Worm (Caenorhabditis elegans) whole organism, L2 larva: ENCODE measurements around the gene F54F2.14.

Source experiments
- fos-1 ChIP-seq: fragments of 150-350 bp; optimal IDR thresholded peaks from 2 replicates; lab custom pipeline; 2014; ENCODE audit warnings: missing biosample characterization, missing genetic modification characterization
- nhr-77 ChIP-seq: fragments of 150-350 bp; optimal IDR thresholded peaks from 2 replicates; lab custom pipeline; 2014; ENCODE audit warnings: missing biosample characterization, missing genetic modification characterization
- unc-62 ChIP-seq: fragments of 150-350 bp; optimal IDR thresholded peaks from 2 replicates; lab custom pipeline; 2014; ENCODE audit warnings: missing biosample characterization, missing genetic modification reagents, missing genetic modification characterization
- zag-1 ChIP-seq: fragments of 150-350 bp; optimal IDR thresholded peaks from 2 replicates; lab custom pipeline; 2014; ENCODE audit warnings: missing biosample characterization, missing genetic modification characterization

- TF ChIP-seq fos-1 (tag; lab: Kevin White, UChicago) (no peak), nhr-77 (no peak), unc-62 (GFP tag; lab: Kevin White, UChicago) (no peak), zag-1 (tag; lab: Kevin White, UChicago) (no peak)
Observed at ce11 chrIII:8763111-8763510, 28.2 kb upstream of the F54F2.14 start.
